Worm (Caenorhabditis elegans) whole organism, L4/young adult: ENCODE measurements around the gene col-153.
A peak's percentile ranks its signal among the peaks of the same experiment; 100 is the strongest.

Source experiments
- W03F9.2 ChIP-seq: fragments of 150-350 bp; optimal IDR thresholded peaks from 2 replicates; lab custom pipeline; 2014; ENCODE audit warnings: missing biosample characterization, missing genetic modification characterization
- dao-5 ChIP-seq: sonication (generic microtip); optimal IDR thresholded peaks from 2 replicates; lab custom pipeline; 2016; ENCODE audit warnings: missing genotype, missing genetic modification characterization, moderate library complexity, missing compliant biosample characterization
- him-1 ChIP-seq: sonication (generic microtip); optimal IDR thresholded peaks from 2 replicates; lab custom pipeline; 2016; ENCODE audit warnings: missing genotype, missing genetic modification reagents, missing genetic modification characterization, missing compliant biosample characterization

col-153 gene

ce11 chrV:10991789-10992188 lies 42.2 kb downstream of the col-153 start, which contains the start of gene frpr-9:
frpr-9 (plus strand) TSS chrV:10992089.
- TF ChIP-seq W03F9.2 (tag; lab: Kevin White, UChicago) (no peak), dao-5 (tag; lab: Kevin White, UChicago) (no peak), him-1 (tag; lab: Kevin White, UChicago) (no peak)

- TF ChIP-seq dao-5 (tag; lab: Kevin White, UChicago) (no peak), W03F9.2 (tag; lab: Kevin White, UChicago) (no peak), him-1 (tag; lab: Kevin White, UChicago) (no peak)
Measured at ce11 chrV:10998797-10999196, 49.2 kb downstream of the col-153 start, which contains the start of gene F53B7.7. F53B7.7 (plus strand) TSS chrV:10999097.

DNA sequence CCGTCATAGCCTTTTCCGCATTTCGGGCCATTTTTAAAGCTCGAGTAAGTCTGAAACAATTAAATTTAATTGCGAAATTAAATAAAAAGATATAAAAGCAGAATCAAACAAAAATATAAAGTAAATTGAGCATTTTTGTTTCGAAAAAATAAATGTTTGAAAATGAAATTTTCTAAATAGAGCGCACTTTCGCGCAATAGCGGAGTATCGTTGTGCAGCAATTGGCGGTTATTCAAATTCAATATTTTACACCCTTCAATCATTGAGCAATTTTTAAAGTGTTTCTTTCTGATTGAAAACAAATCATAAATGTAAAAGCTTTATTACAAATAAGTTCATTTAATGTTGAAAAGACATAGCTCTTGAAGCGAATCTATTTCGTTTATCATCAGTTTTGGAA lies 51.0 kb downstream of the col-153 start, which contains the start of gene isy-1:
TSS of gene isy-1 (minus strand) at position 50 of the 400 bp plus-strand sequence.
- TF ChIP-seq him-1 (tag; lab: Kevin White, UChicago) (no peak), W03F9.2 (tag; lab: Kevin White, UChicago) (peak; percentile 59)
